Fruit fly (Drosophila melanogaster): Measurements from ENCODE around the gene CG6793.

CG6793 gene

dm6 chr3L:12030521-12030920 is 11.7 kb upstream of the CG6793 start (continued):
- TF ChIP-seq CG2712 (tag; optimal IDR thresholded peaks at IDR 0.05), result peak; percentile 32
- no peak for TF ChIP-seq exex (tag; optimal IDR thresholded peaks at IDR 0.05)
- TF ChIP-seq CG11504 (tag; optimal IDR thresholded peaks at IDR 0.05), result peak; percentile 35
- TF ChIP-seq Nf-YB (GFP tag; optimal IDR thresholded peaks at IDR 0.05), result no peak
- peak; percentile 56 for TF ChIP-seq Drgx (GFP tag; IDR thresholded peaks at IDR 0.05)
- peak; percentile 15 for TF ChIP-seq tin (GFP tag; optimal IDR thresholded peaks at IDR 0.05)
- no peak for TF ChIP-seq stc (GFP tag; IDR thresholded peaks at IDR 0.05)
- TF ChIP-seq Blimp-1 (GFP tag; optimal IDR thresholded peaks at IDR 0.05), result peak; percentile 44
- no peak for TF ChIP-seq tio (GFP tag; optimal IDR thresholded peaks at IDR 0.05)
- TF ChIP-seq CG16815 (GFP tag; optimal IDR thresholded peaks at IDR 0.05), result no peak
- TF ChIP-seq CG3407 (GFP tag; optimal IDR thresholded peaks at IDR 0.05), result no peak
- TF ChIP-seq B-H1 (GFP tag; IDR thresholded peaks at IDR 0.05), result no peak
- TF ChIP-seq CG14710 (tag; optimal IDR thresholded peaks at IDR 0.05), result peak; percentile 6
- peak; percentile 18 for TF ChIP-seq D19B (GFP tag; optimal IDR thresholded peaks at IDR 0.05)
- TF ChIP-seq Oli (tag; optimal IDR thresholded peaks at IDR 0.05), result peak; percentile 16
- no peak for TF ChIP-seq Hey (tag; optimal IDR thresholded peaks at IDR 0.05)
- TF ChIP-seq bsh (GFP tag; optimal IDR thresholded peaks at IDR 0.05), result peak; percentile 26 to 44
- TF ChIP-seq CG17359 (tag; optimal IDR thresholded peaks at IDR 0.05), result peak; percentile 4
- TF ChIP-seq CG6689 (GFP tag; IDR thresholded peaks at IDR 0.05), result 0 out of 2 replicates have a peak, but pooled peaks have one; percentile 29
- peak; percentile 36 for TF ChIP-seq lab (GFP tag; optimal IDR thresholded peaks at IDR 0.05)
- TF ChIP-seq Dbx (GFP tag; IDR thresholded peaks at IDR 0.05), result 0 out of 3 replicates have a peak, but pooled peaks have one; percentile 19
- 0 out of 3 replicates have a peak, but pooled peaks have one; percentile 32 for TF ChIP-seq CG11695 (GFP tag; IDR thresholded peaks at IDR 0.05)
- TF ChIP-seq CG31441 (GFP tag; IDR thresholded peaks at IDR 0.05), result 0 out of 2 replicates have a peak, but pooled peaks have one; percentile 8
- TF ChIP-seq phol (tag; optimal IDR thresholded peaks at IDR 0.05), result peak; percentile 32
- TF ChIP-seq Med (GFP tag), result peak; percentile 9
- TF ChIP-seq D19A (tag; optimal IDR thresholded peaks at IDR 0.05), result peak; percentile 19
- peak; percentile 49; the same call in 1 of the 2 replicates for TF ChIP-seq Ada2b (GFP tag; IDR thresholded peaks at IDR 0.05)
- peak; percentile 22; the same call in 1 of the 2 replicates for TF ChIP-seq Xrp1 (GFP tag; IDR thresholded peaks at IDR 0.05)
- TF ChIP-seq prd (optimal IDR thresholded peaks at IDR 0.05), result no peak
- peak; percentile 56; the same call in 2 of the 3 replicates for TF ChIP-seq prd (GFP tag; IDR thresholded peaks at IDR 0.05)
- peak; percentile 60 for TF ChIP-seq sens (GFP tag)

dm6 chr3L:12032257-12032656 is 9.9 kb upstream of the CG6793 start, which contains the start of gene CG43993:
CG43993 (plus strand) TSS chr3L:12032557.
- TF ChIP-seq CG18599 (GFP tag; optimal IDR thresholded peaks at IDR 0.05), result no peak

dm6 chr3L:12036658-12037057 is 5.5 kb upstream of the CG6793 start:
- TF ChIP-seq CG7745 (tag; optimal IDR thresholded peaks at IDR 0.05) (peak; percentile 50), Awh (GFP tag; IDR thresholded peaks at IDR 0.05) (peak; percentile 91), chinmo (GFP tag; IDR thresholded peaks at IDR 0.05; ENCODE audit: partially characterized antibody) (0 out of 4 replicates have a peak, but pooled peaks have one; percentile 33), vvl (GFP tag; IDR thresholded peaks at IDR 0.05) (peak; percentile 64; the same call in 1 of the 2 replicates), klu (GFP tag; IDR thresholded peaks at IDR 0.05) (no peak), abd-A (tag; optimal IDR thresholded peaks at IDR 0.05) (peak; percentile 42), sd (tag; optimal IDR thresholded peaks at IDR 0.05) (peak; percentile 46), oc (tag; optimal IDR thresholded peaks at IDR 0.05) (peak; percentile 11), CG30403 (GFP tag; optimal IDR thresholded peaks at IDR 0.05) (no peak)
